Fruit fly (Drosophila melanogaster): Measurements from ENCODE around the gene Mcm7.
A peak's percentile ranks its signal among the peaks of the same experiment; 100 is the strongest.

Gene Mcm7

dm6 chr3L:8920710-8921109 is 29.3 kb downstream of the Mcm7 start (continued):
- TF ChIP-seq CG3847 (GFP tag; IDR thresholded peaks at IDR 0.05) (no peak; the same call in 1 of the 2 replicates), CG5180 (GFP tag; optimal IDR thresholded peaks at IDR 0.05) (peak; percentile 58), CG4617 (GFP tag; optimal IDR thresholded peaks at IDR 0.05; ENCODE audit: borderline replicate concordance) (peak; percentile 15), lov (optimal IDR thresholded peaks at IDR 0.05) (no peak), lov (GFP tag; IDR thresholded peaks at IDR 0.05) (0 out of 3 replicates have a peak, but pooled peaks have one; percentile 50), ase (GFP tag; IDR thresholded peaks at IDR 0.05) (peak; percentile 51; the same call in 1 of the 3 replicates), CG13424 (tag; optimal IDR thresholded peaks at IDR 0.05) (peak; percentile 72), zfh2 (GFP tag; optimal IDR thresholded peaks at IDR 0.05) (peak; percentile 38), Fer3 (tag; optimal IDR thresholded peaks at IDR 0.05) (peak; percentile 64), bowl (GFP tag; IDR thresholded peaks at IDR 0.05) (0 out of 2 replicates have a peak, but pooled peaks have one; percentile 50), CG11696 (GFP tag; IDR thresholded peaks at IDR 0.05) (no peak), CG17186 (GFP tag; optimal IDR thresholded peaks at IDR 0.05) (no peak), Hr51 (GFP tag; optimal IDR thresholded peaks at IDR 0.05) (peak; percentile 2 to 87), CG8290 (GFP tag; optimal IDR thresholded peaks at IDR 0.05) (no peak), CG8290 (tag; optimal IDR thresholded peaks at IDR 0.05) (peak in 1 of 2 experiments; percentile 82), Max (GFP tag; optimal IDR thresholded peaks at IDR 0.05) (peak; percentile 40), z (GFP tag; IDR thresholded peaks at IDR 0.05) (no peak), run (tag; optimal IDR thresholded peaks at IDR 0.05) (peak; percentile 59), tio (GFP tag; optimal IDR thresholded peaks at IDR 0.05) (peak; percentile 46), ap (GFP tag; IDR thresholded peaks at IDR 0.05) (peak; percentile 76), dysf (GFP tag; IDR thresholded peaks at IDR 0.05) (peak; percentile 85), sob (GFP tag; IDR thresholded peaks at IDR 0.05) (peak; percentile 68), HLH54F (GFP tag; optimal IDR thresholded peaks at IDR 0.05) (peak; percentile 44), GATAe (GFP tag; conservative IDR thresholded peaks at IDR 0.05) (no peak; the same call in 1 of the 2 replicates), Atf3 (GFP tag; optimal IDR thresholded peaks at IDR 0.05) (no peak), Blimp-1 (GFP tag; optimal IDR thresholded peaks at IDR 0.05) (peak; percentile 65), CG2120 (GFP tag; optimal IDR thresholded peaks at IDR 0.05) (peak; percentile 70), croc (GFP tag; conservative IDR thresholded peaks at IDR 0.05) (peak; percentile 26; the same call in 2 of the 3 replicates)

dm6 chr3L:8924417-8924913 is 33.1 kb downstream of the Mcm7 start:
- TF ChIP-seq CG30431 (GFP tag; optimal IDR thresholded peaks at IDR 0.05) (no peak), danr (GFP tag; IDR thresholded peaks at IDR 0.05) (no peak), sens (GFP tag) (peak; percentile 68), Med (GFP tag) (peak; percentile 37), Hr51 (GFP tag; optimal IDR thresholded peaks at IDR 0.05) (peak in 1 of 2 experiments; percentile 8), CG17568 (GFP tag; optimal IDR thresholded peaks at IDR 0.05) (no peak), Drgx (GFP tag; IDR thresholded peaks at IDR 0.05) (peak; percentile 49), hkb (optimal IDR thresholded peaks at IDR 0.05) (no peak), hkb (GFP tag; IDR thresholded peaks at IDR 0.05) (0 out of 2 replicates have a peak, but pooled peaks have one; percentile 34), Sox102F (GFP tag; optimal IDR thresholded peaks at IDR 0.05) (no peak), Fer1 (GFP tag; optimal IDR thresholded peaks at IDR 0.05) (no peak)

- no peak for TF ChIP-seq CG18476 (GFP tag; optimal IDR thresholded peaks at IDR 0.05)
- TF ChIP-seq z (GFP tag; IDR thresholded peaks at IDR 0.05): 0 out of 3 replicates have a peak, but pooled peaks have one; percentile 18
- TF ChIP-seq ems (GFP tag; optimal IDR thresholded peaks at IDR 0.05): no peak
- no peak for TF ChIP-seq zen (tag; optimal IDR thresholded peaks at IDR 0.05)
- TF ChIP-seq Kr (GFP tag; optimal IDR thresholded peaks at IDR 0.05): no peak
- TF ChIP-seq stc (GFP tag; IDR thresholded peaks at IDR 0.05): no peak
- TF ChIP-seq Med (GFP tag): peak; percentile 23
- TF ChIP-seq grau (tag; optimal IDR thresholded peaks at IDR 0.05): no peak
- TF ChIP-seq CG15514 (GFP tag; optimal IDR thresholded peaks at IDR 0.05): no peak
- no peak for TF ChIP-seq jing (GFP tag; optimal IDR thresholded peaks at IDR 0.05)
- no peak for TF ChIP-seq CG2875 (GFP tag; optimal IDR thresholded peaks at IDR 0.05)
- peak; percentile 4 for TF ChIP-seq tap (tag; optimal IDR thresholded peaks at IDR 0.05)
- no peak for TF ChIP-seq CG6272 (GFP tag; IDR thresholded peaks at IDR 0.05)
- TF ChIP-seq CG11695 (GFP tag; IDR thresholded peaks at IDR 0.05): no peak
- no peak for TF ChIP-seq CG15073 (GFP tag; optimal IDR thresholded peaks at IDR 0.05)
Measured at dm6 chr3L:8924999-8925398, 33.6 kb downstream of the Mcm7 start.
